Worm (Caenorhabditis elegans) whole organism, midembryonic: ENCODE data around the gene F16B3.3.

ENCODE experiments used
- T22C8.4 ChIP-seq: fragments of 200-800 bp; sonication (Bioruptor generic); IDR thresholded peaks from 2 replicates; pipeline ENCODE4 v1.3.6; 2022; ENCODE audit warnings: missing genetic modification characterization, missing compliant biosample characterization
- cog-1 ChIP-seq: sonication (generic microtip); optimal IDR thresholded peaks from 2 replicates; lab custom pipeline; 2016; ENCODE audit warnings: missing genetic modification characterization, missing compliant biosample characterization
- flt-1 ChIP-seq: fragments of 200-800 bp; sonication (Bioruptor generic); IDR thresholded peaks from 2 replicates; pipeline ENCODE4 v1.3.6; 2022; ENCODE audit warnings: missing genetic modification characterization, missing compliant biosample characterization
- klf-2 ChIP-seq: fragments of 200-800 bp; sonication (Bioruptor generic); conservative IDR thresholded peaks from 2 replicates; pipeline ENCODE4 v1.3.6; 2022; ENCODE audit warnings: missing genetic modification reagents, missing genetic modification characterization, missing compliant biosample characterization
- ref-1 ChIP-seq: fragments of 200-800 bp; sonication (Bioruptor generic); conservative IDR thresholded peaks from 2 replicates; pipeline ENCODE4 v1.3.6; 2022; ENCODE audit warnings: missing genetic modification reagents, missing genetic modification characterization, missing compliant biosample characterization
- tab-1 ChIP-seq: fragments of 200-800 bp; sonication (Bioruptor generic); IDR thresholded peaks from 2 replicates; pipeline ENCODE4 v1.3.6; 2022; ENCODE audit warnings: missing genetic modification characterization, missing compliant biosample characterization
- ztf-23 ChIP-seq: fragments of 200-800 bp; sonication (Bioruptor generic); IDR thresholded peaks from 2 replicates; pipeline ENCODE4 v1.3.6; 2022; ENCODE audit warnings: missing genetic modification reagents, missing genetic modification characterization, missing compliant biosample characterization
- ztf-29 ChIP-seq: fragments of 200-800 bp; sonication (Bioruptor generic); IDR thresholded peaks from 2 replicates; pipeline ENCODE4 v1.3.6; 2022; ENCODE audit warnings: missing genetic modification reagents, missing genetic modification characterization, missing compliant biosample characterization

DNA sequence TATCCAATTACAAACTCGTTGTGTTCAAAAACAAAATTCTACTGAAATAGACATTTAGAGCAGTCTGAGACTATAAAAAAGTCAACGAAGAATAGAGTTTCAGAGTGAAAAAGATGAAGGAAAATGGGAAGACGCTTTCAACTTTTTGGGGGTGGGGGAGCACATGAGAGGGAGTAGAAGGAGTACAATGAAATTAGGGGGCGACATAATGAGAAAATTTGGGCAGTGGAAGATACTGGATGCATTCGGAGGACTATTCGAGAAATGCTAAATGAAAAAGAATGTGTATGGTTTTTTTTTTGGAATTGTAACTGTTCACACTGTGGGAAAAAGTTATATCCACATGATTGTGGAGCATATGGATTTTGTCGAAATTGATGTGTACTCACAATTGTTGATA is 4.4 kb downstream of the F16B3.3 start:
- TF ChIP-seq ref-1 (GFP tag; lab: Robert Waterston, UW) = no peak
- TF ChIP-seq T22C8.4 = no peak
- no peak for TF ChIP-seq cog-1 (tag; lab: Kevin White, UChicago)
- TF ChIP-seq tab-1 (GFP tag; lab: Robert Waterston, UW) = no peak
- no peak for TF ChIP-seq ztf-29 (GFP tag; lab: Robert Waterston, UW)
- no peak for TF ChIP-seq flt-1 (GFP tag; lab: Robert Waterston, UW)
- TF ChIP-seq ztf-23 (GFP tag; lab: Robert Waterston, UW) = no peak
- no peak for TF ChIP-seq klf-2 (GFP tag; lab: Robert Waterston, UW)
